Fruit fly (Drosophila melanogaster): ENCODE results near the gene CG34148.

CG34148 gene

dm6 chr3R:21839636-21840035 lies 38.9 kb downstream of the CG34148 start (continued):
- TF ChIP-seq CG11294 (GFP tag; IDR thresholded peaks at IDR 0.05) (no peak), fd59A (GFP tag; optimal IDR thresholded peaks at IDR 0.05) (peak; percentile 17), Sox14 (GFP tag; optimal IDR thresholded peaks at IDR 0.05) (no peak), Sox15 (GFP tag; optimal IDR thresholded peaks at IDR 0.05) (no peak), lz (GFP tag; optimal IDR thresholded peaks at IDR 0.05) (no peak), CG1621 (tag; optimal IDR thresholded peaks at IDR 0.05) (peak; percentile 10), dsx (GFP tag; optimal IDR thresholded peaks at IDR 0.05; ENCODE audit: poor library complexity, severe bottlenecking) (peak; percentile 91), Eip78C (GFP tag) (peak; percentile 90)

- TF ChIP-seq Sox15 (GFP tag; optimal IDR thresholded peaks at IDR 0.05) (peak; percentile 86), CG8119 (GFP tag; IDR thresholded peaks at IDR 0.05) (peak; percentile 77), CG31627 (GFP tag; optimal IDR thresholded peaks at IDR 0.05) (peak; percentile 91), ss (GFP tag; optimal IDR thresholded peaks at IDR 0.05) (peak; percentile 79 to 93), CG7368 (GFP tag; optimal IDR thresholded peaks at IDR 0.05) (peak; percentile 55), spab (GFP tag; optimal IDR thresholded peaks at IDR 0.05) (peak; percentile 93), CG3032 (tag; optimal IDR thresholded peaks at IDR 0.05) (peak; percentile 87), Gug (GFP tag; IDR thresholded peaks at IDR 0.05) (0 out of 2 replicates have a peak, but pooled peaks have one; percentile 56), Eip93F (GFP tag; optimal IDR thresholded peaks at IDR 0.05) (peak; percentile 59), fd85E (GFP tag; optimal IDR thresholded peaks at IDR 0.05) (no peak), Hr4 (GFP tag; optimal IDR thresholded peaks at IDR 0.05) (peak; percentile 91), CG8319 (GFP tag; optimal IDR thresholded peaks at IDR 0.05) (peak; percentile 41), CG10669 (GFP tag; optimal IDR thresholded peaks at IDR 0.05) (peak; percentile 82), CG32006 (GFP tag; optimal IDR thresholded peaks at IDR 0.05) (peak; percentile 95), Sox102F (GFP tag; optimal IDR thresholded peaks at IDR 0.05) (peak; percentile 90), Hr38 (GFP tag; optimal IDR thresholded peaks at IDR 0.05) (no peak), CG3919 (GFP tag; optimal IDR thresholded peaks at IDR 0.05) (peak; percentile 76), dsx (GFP tag; optimal IDR thresholded peaks at IDR 0.05; ENCODE audit: poor library complexity, severe bottlenecking) (peak; percentile 76), Eip75B (GFP tag; optimal IDR thresholded peaks at IDR 0.05) (peak; percentile 93), dac (GFP tag; optimal IDR thresholded peaks at IDR 0.05) (peak; percentile 83), CG11294 (GFP tag; IDR thresholded peaks at IDR 0.05) (peak; percentile 48), OdsH (GFP tag; optimal IDR thresholded peaks at IDR 0.05) (peak; percentile 91), CG6854 (GFP tag; optimal IDR thresholded peaks at IDR 0.05) (no peak), lz (GFP tag; optimal IDR thresholded peaks at IDR 0.05) (peak; percentile 91), Blimp-1 (GFP tag; optimal IDR thresholded peaks at IDR 0.05) (peak; percentile 57), CG11762 (GFP tag; optimal IDR thresholded peaks at IDR 0.05; ENCODE audit: insufficient read depth) (peak; percentile 76), svp (GFP tag) (peak; percentile 96), CG11902 (GFP tag; optimal IDR thresholded peaks at IDR 0.05) (peak; percentile 64), pdm3 (GFP tag; optimal IDR thresholded peaks at IDR 0.05) (peak; percentile 90), esn (GFP tag; optimal IDR thresholded peaks at IDR 0.05) (peak; percentile 95), Ets96B (tag; optimal IDR thresholded peaks at IDR 0.05) (peak; percentile 81), vri (GFP tag; optimal IDR thresholded peaks at IDR 0.05) (peak; percentile 61), CG6163 (GFP tag; IDR thresholded peaks at IDR 0.05) (peak; percentile 78), Lpt (GFP tag; optimal IDR thresholded peaks at IDR 0.05) (peak; percentile 10), CG15336 (GFP tag; IDR thresholded peaks at IDR 0.05) (peak; percentile 74), acj6 (GFP tag; optimal IDR thresholded peaks at IDR 0.05) (peak; percentile 87), fkh (GFP tag; optimal IDR thresholded peaks at IDR 0.05) (no peak), Hr39 (GFP tag; optimal IDR thresholded peaks at IDR 0.05) (peak; percentile 91), CG16779 (tag; optimal IDR thresholded peaks at IDR 0.05) (peak; percentile 87), net (GFP tag; optimal IDR thresholded peaks at IDR 0.05) (peak; percentile 90), Met (GFP tag; optimal IDR thresholded peaks at IDR 0.05) (peak; percentile 92), Ets21C (GFP tag; optimal IDR thresholded peaks at IDR 0.05) (peak; percentile 83), salr (GFP tag; optimal IDR thresholded peaks at IDR 0.05) (peak; percentile 71 to 95), CG6276 (GFP tag; optimal IDR thresholded peaks at IDR 0.05) (peak; percentile 72), CG6792 (GFP tag; optimal IDR thresholded peaks at IDR 0.05) (peak; percentile 86)
Observed at dm6 chr3R:21838505-21838956, 40.0 kb downstream of the CG34148 start.
